Fruit fly (Drosophila melanogaster): Measurements from ENCODE around the gene knrl.

Gene knrl

dm6 chr3L:20583919-20584318 lies 36.5 kb downstream of the knrl start:
- TF ChIP-seq CG17801 (GFP tag; optimal IDR thresholded peaks at IDR 0.05; ENCODE audit: partially characterized antibody) = no peak

dm6 chr3L:20582354-20582753 lies 38.1 kb downstream of the knrl start:
- TF ChIP-seq CG17801 (GFP tag; optimal IDR thresholded peaks at IDR 0.05; ENCODE audit: partially characterized antibody) = no peak

- TF ChIP-seq CG17801 (GFP tag; optimal IDR thresholded peaks at IDR 0.05; ENCODE audit: partially characterized antibody) = no peak
These were observed 39.8 kb downstream of the knrl start for dm6 chr3L:20580614-20581013.

dm6 chr3L:20576504-20576903 lies 44.0 kb downstream of the knrl start:
- TF ChIP-seq CG17801 (GFP tag; optimal IDR thresholded peaks at IDR 0.05; ENCODE audit: partially characterized antibody) = no peak

- TF ChIP-seq CG17801 (GFP tag; optimal IDR thresholded peaks at IDR 0.05; ENCODE audit: partially characterized antibody) = no peak
These were observed 50.3 kb downstream of the knrl start for dm6 chr3L:20570134-20570533.

dm6 chr3L:20565561-20566128 lies 54.8 kb downstream of the knrl start:
- TF ChIP-seq CG17801 (GFP tag; optimal IDR thresholded peaks at IDR 0.05; ENCODE audit: partially characterized antibody) = no peak

- no peak for TF ChIP-seq CG17801 (GFP tag; optimal IDR thresholded peaks at IDR 0.05; ENCODE audit: partially characterized antibody)
These were observed 56.7 kb downstream of the knrl start for dm6 chr3L:20563767-20564166.

- TF ChIP-seq CG17801 (GFP tag; optimal IDR thresholded peaks at IDR 0.05; ENCODE audit: partially characterized antibody) = no peak
These were observed 57.8 kb downstream of the knrl start for dm6 chr3L:20562649-20563048.

dm6 chr3L:20557065-20557464 lies 63.4 kb downstream of the knrl start:
- no peak for TF ChIP-seq CG17801 (GFP tag; optimal IDR thresholded peaks at IDR 0.05; ENCODE audit: partially characterized antibody)

- no peak for TF ChIP-seq CG17801 (GFP tag; optimal IDR thresholded peaks at IDR 0.05; ENCODE audit: partially characterized antibody)
These were observed 64.1 kb downstream of the knrl start for dm6 chr3L:20556371-20556770.

dm6 chr3L:20551862-20552261 lies 68.6 kb downstream of the knrl start:
- TF ChIP-seq CG17801 (GFP tag; optimal IDR thresholded peaks at IDR 0.05; ENCODE audit: partially characterized antibody) = no peak

- TF ChIP-seq CG17801 (GFP tag; optimal IDR thresholded peaks at IDR 0.05; ENCODE audit: partially characterized antibody) = no peak
These were observed 71.1 kb downstream of the knrl start for dm6 chr3L:20549358-20549757.

dm6 chr3L:20548201-20548854 lies 72.1 kb downstream of the knrl start:
- TF ChIP-seq CG17801 (GFP tag; optimal IDR thresholded peaks at IDR 0.05; ENCODE audit: partially characterized antibody) = no peak

Data from ovary, adult (tissue).